Worm (Caenorhabditis elegans) whole organism, L3 larva: ENCODE results near the gene sru-4.

Source experiments
- aly-2 ChIP-seq: fragments of 150-350 bp; optimal IDR thresholded peaks from 2 replicates; lab custom pipeline; 2014; ENCODE audit warnings: missing biosample characterization, missing genetic modification characterization
- ceh-16 ChIP-seq: sonication (generic microtip); optimal IDR thresholded peaks from 2 replicates; lab custom pipeline; 2017; ENCODE audit warnings: missing biosample characterization, missing genetic modification characterization
- daf-12 ChIP-seq: fragments of 150-350 bp; optimal IDR thresholded peaks from 2 replicates; lab custom pipeline; 2014; ENCODE audit warnings: missing biosample characterization, missing genetic modification reagents, missing genetic modification characterization
- elt-2 ChIP-seq: sonication (generic microtip); optimal IDR thresholded peaks from 2 replicates; lab custom pipeline; 2016; ENCODE audit warnings: missing genetic modification reagents, mild to moderate bottlenecking, missing genetic modification characterization, missing compliant biosample characterization
- elt-3 ChIP-seq, 3 experiments: fragments of 150-350 bp in 1 of 3; sonication (generic microtip) in 2 of 3; optimal IDR thresholded peaks; 2 replicates in 2 of 3; 4 replicates in 1 of 3; lab custom pipeline; 2014 to 2017; ENCODE audit warnings: missing biosample characterization in 3 of 3, missing genetic modification characterization in 3 of 3
- lin-39 ChIP-seq: fragments of 150-350 bp; optimal IDR thresholded peaks from 2 replicates; lab custom pipeline; 2018; ENCODE audit warnings: missing biosample characterization, missing genetic modification reagents, missing genetic modification characterization
- mdl-1 ChIP-seq: fragments of 150-350 bp; optimal IDR thresholded peaks from 2 replicates; lab custom pipeline; 2014; ENCODE audit warnings: missing biosample characterization, missing genetic modification characterization
- nhr-12 ChIP-seq: fragments of 150-350 bp; optimal IDR thresholded peaks from 2 replicates; lab custom pipeline; 2014; ENCODE audit warnings: missing biosample characterization, missing genetic modification characterization
- pha-4 ChIP-seq: fragments of 150-350 bp; optimal IDR thresholded peaks from 2 replicates; lab custom pipeline; 2014; ENCODE audit warnings: missing biosample characterization, missing genetic modification reagents, missing genetic modification characterization
- unc-62 ChIP-seq: fragments of 150-350 bp; sonication (generic microtip); optimal IDR thresholded peaks from 4 replicates; lab custom pipeline; 2014; ENCODE audit warnings: missing biosample characterization, missing genetic modification reagents, missing genetic modification characterization

DNA sequence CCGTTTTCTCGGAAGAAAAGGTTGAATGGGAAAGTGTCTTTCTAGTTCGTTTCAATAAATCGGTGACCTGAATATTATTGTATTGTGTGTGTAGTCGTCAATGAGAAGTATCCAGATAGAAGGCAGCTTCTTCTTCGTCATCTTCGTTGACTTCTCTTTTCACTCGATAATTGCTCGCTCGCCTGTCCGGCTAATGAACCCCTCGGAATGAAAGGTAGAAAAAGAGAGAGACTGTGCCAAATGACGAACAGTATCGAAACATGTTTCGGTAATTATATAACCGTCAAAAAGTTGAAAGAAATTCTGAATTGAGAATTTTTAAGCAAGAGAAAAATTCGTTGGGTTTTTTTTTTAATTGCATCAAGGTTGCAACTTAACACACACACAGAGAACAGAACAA, 40.8 kb upstream of the sru-4 start, which contains the start of gene cutl-17:
- TF ChIP-seq mdl-1 (no peak), elt-3 (tag; optimal IDR thresholded peaks at IDR 0.05; lab: Kevin White, UChicago) (no peak), ceh-16 (tag; lab: Kevin White, UChicago) (no peak), daf-12 (tag; lab: Kevin White, UChicago) (no peak), elt-2 (no peak), lin-39 (tag; lab: Kevin White, UChicago) (no peak), nhr-12 (tag; lab: Kevin White, UChicago) (no peak), unc-62 (GFP tag; lab: Kevin White, UChicago) (no peak), aly-2 (tag; lab: Kevin White, UChicago) (no peak), pha-4 (no peak)
